Fruit fly (Drosophila melanogaster): ENCODE results near the gene CG7988.

The CG7988 gene

dm6 chr3R:18220211-18220749 is at the start of gene CG7988, which contains the start of gene CG7183 (continued):
- TF ChIP-seq tap (tag; optimal IDR thresholded peaks at IDR 0.05) (peak; percentile 97), Gug (GFP tag; IDR thresholded peaks at IDR 0.05) (peak; percentile 95), CG4328 (GFP tag; optimal IDR thresholded peaks at IDR 0.05) (peak; percentile 87), schlank (tag; optimal IDR thresholded peaks at IDR 0.05) (peak; percentile 85), CG10366 (GFP tag; IDR thresholded peaks at IDR 0.05) (peak; percentile 98), bcd (GFP tag; optimal IDR thresholded peaks at IDR 0.05) (peak; percentile 96), sob (GFP tag; IDR thresholded peaks at IDR 0.05) (peak; percentile 99), CG7271 (tag; optimal IDR thresholded peaks at IDR 0.05) (peak; percentile 96), HHEX (GFP tag; optimal IDR thresholded peaks at IDR 0.05) (peak; percentile 92), CG12219 (GFP tag; optimal IDR thresholded peaks at IDR 0.05) (peak; percentile 90), CG7745 (tag; optimal IDR thresholded peaks at IDR 0.05) (peak; percentile 90), dmrt11E (tag; optimal IDR thresholded peaks at IDR 0.05) (peak; percentile 99), bigmax (GFP tag; optimal IDR thresholded peaks at IDR 0.05) (peak; percentile 29), CG1529 (GFP tag; optimal IDR thresholded peaks at IDR 0.05) (peak; percentile 94), sr (GFP tag; IDR thresholded peaks at IDR 0.05) (peak; percentile 74; the same call in 2 of the 3 replicates), grau (tag; optimal IDR thresholded peaks at IDR 0.05) (peak; percentile 98), bab2 (GFP tag; optimal IDR thresholded peaks at IDR 0.05) (peak; percentile 98), sna (GFP tag; IDR thresholded peaks at IDR 0.05; ENCODE audit: partially characterized antibody) (no peak), CG2712 (tag; optimal IDR thresholded peaks at IDR 0.05) (peak; percentile 99), CrebB (tag; optimal IDR thresholded peaks at IDR 0.05) (peak; percentile 96), Sry-δ (GFP tag; optimal IDR thresholded peaks at IDR 0.05) (peak; percentile 68), CG14965 (GFP tag; optimal IDR thresholded peaks at IDR 0.05; ENCODE audit: borderline replicate concordance) (peak; percentile 43), maf-S (GFP tag; optimal IDR thresholded peaks at IDR 0.05) (peak; percentile 94), cad (GFP tag; optimal IDR thresholded peaks at IDR 0.05) (no peak), jing (GFP tag; optimal IDR thresholded peaks at IDR 0.05) (peak; percentile 91), CG7963 (GFP tag; IDR thresholded peaks at IDR 0.05; ENCODE audit: partially characterized antibody) (no peak), Jarid2 (GFP tag; optimal IDR thresholded peaks at IDR 0.05) (peak; percentile 77), pho (GFP tag; optimal IDR thresholded peaks at IDR 0.05) (peak; percentile 95), lab (GFP tag; optimal IDR thresholded peaks at IDR 0.05) (peak; percentile 96), NC2β (GFP tag; optimal IDR thresholded peaks at IDR 0.05) (peak; percentile 94), slbo (GFP tag; IDR thresholded peaks at IDR 0.05) (peak; percentile 99), gro (GFP tag; optimal IDR thresholded peaks at IDR 0.05) (peak; percentile 86), her (GFP tag; optimal IDR thresholded peaks at IDR 0.05) (peak; percentile 82), CG12769 (tag; optimal IDR thresholded peaks at IDR 0.05) (peak; percentile 96), CG2875 (GFP tag; optimal IDR thresholded peaks at IDR 0.05) (peak; percentile 93), z (GFP tag; IDR thresholded peaks at IDR 0.05) (peak; percentile 74; the same call in 1 of the 3 replicates), CG17359 (tag; optimal IDR thresholded peaks at IDR 0.05) (peak; percentile 98), CG34224 (GFP tag; IDR thresholded peaks at IDR 0.05; ENCODE audit: partially characterized antibody) (no peak), tup (GFP tag; optimal IDR thresholded peaks at IDR 0.05) (peak; percentile 90), CG13894 (tag; optimal IDR thresholded peaks at IDR 0.05) (peak; percentile 95), nom (GFP tag; optimal IDR thresholded peaks at IDR 0.05) (peak; percentile 89), Oaz (GFP tag; IDR thresholded peaks at IDR 0.05) (peak; percentile 95), CG12104 (GFP tag; optimal IDR thresholded peaks at IDR 0.05) (peak; percentile 95), da (GFP tag; optimal IDR thresholded peaks at IDR 0.05) (peak; percentile 83), gce (GFP tag; IDR thresholded peaks at IDR 0.05) (peak; percentile 96), dan (GFP tag; IDR thresholded peaks at IDR 0.05) (peak; percentile 95), vvl (GFP tag; IDR thresholded peaks at IDR 0.05) (peak; percentile 99), CG15269 (tag; optimal IDR thresholded peaks at IDR 0.05) (peak; percentile 98), Sox102F (GFP tag; optimal IDR thresholded peaks at IDR 0.05) (peak; percentile 99), pnt (GFP tag; optimal IDR thresholded peaks at IDR 0.05) (peak; percentile 95)

All from whole organism, embryonic.